Fruit fly (Drosophila melanogaster) whole organism, embryonic: Measurements from ENCODE around the gene ohgt.

Source experiments
- Ada2b ChIP-seq: fragments of 200-800 bp; sonication (Bioruptor generic); IDR thresholded peaks from 2 replicates; pipeline ENCODE4 v1.3.6; 2022; ENCODE audit warnings: missing biosample characterization, missing genetic modification characterization
- Antp ChIP-seq: fragments of 200-800 bp; sonication (Bioruptor generic); optimal IDR thresholded peaks from 3 replicates; lab custom pipeline; 2016; ENCODE audit warnings: missing biosample characterization, missing genetic modification characterization
- C15 ChIP-seq: fragments of 200-800 bp; sonication (Bioruptor generic); IDR thresholded peaks from 3 replicates; pipeline ENCODE4 v1.3.6; 2022; ENCODE audit warnings: missing biosample characterization, missing genetic modification characterization
- CG10147 ChIP-seq: fragments of 200-800 bp; sonication (Bioruptor generic); optimal IDR thresholded peaks from 2 replicates; lab custom pipeline; 2019; ENCODE audit warnings: missing biosample characterization, mild to moderate bottlenecking, missing genetic modification characterization, moderate library complexity
- CG1024 ChIP-seq: fragments of 200-800 bp; sonication (Bioruptor generic); IDR thresholded peaks from 2 replicates; pipeline ENCODE4 v1.3.6; 2022; ENCODE audit warnings: missing biosample characterization, missing genetic modification characterization
- CG10267 ChIP-seq: fragments of 200-800 bp; sonication (Bioruptor generic); optimal IDR thresholded peaks from 2 replicates; lab custom pipeline; 2018; ENCODE audit warnings: missing biosample characterization, mild to moderate bottlenecking, missing genetic modification characterization, moderate library complexity
- CG10366 ChIP-seq: fragments of 200-800 bp; sonication (Bioruptor generic); IDR thresholded peaks from 2 replicates; pipeline ENCODE4 v1.3.6; 2022; ENCODE audit warnings: missing biosample characterization, missing genetic modification characterization
- CG10565 ChIP-seq: fragments of 200-800 bp; sonication (Bioruptor generic); optimal IDR thresholded peaks from 3 replicates; lab custom pipeline; 2016; ENCODE audit warnings: missing biosample characterization, mild to moderate bottlenecking, missing genetic modification characterization
- CG12391 ChIP-seq: fragments of 200-800 bp; sonication (Bioruptor generic); optimal IDR thresholded peaks from 3 replicates; lab custom pipeline; 2018; ENCODE audit warnings: missing biosample characterization, mild to moderate bottlenecking, missing genetic modification characterization, moderate library complexity
- CG14710 ChIP-seq: fragments of 200-800 bp; sonication (Bioruptor generic); optimal IDR thresholded peaks from 3 replicates; lab custom pipeline; 2019; ENCODE audit warnings: missing biosample characterization, mild to moderate bottlenecking, missing genetic modification characterization, moderate library complexity
- CG1792 ChIP-seq: fragments of 200-800 bp; sonication (Bioruptor generic); optimal IDR thresholded peaks from 2 replicates; lab custom pipeline; 2016; ENCODE audit warnings: missing biosample characterization, missing genetic modification characterization
- CG30020 ChIP-seq: fragments of 200-800 bp; optimal IDR thresholded peaks from 2 replicates; lab custom pipeline; 2019; ENCODE audit warnings: missing biosample characterization, mild to moderate bottlenecking, missing genetic modification characterization, moderate library complexity
- CG30403 ChIP-seq: fragments of 200-800 bp; sonication (Bioruptor generic); optimal IDR thresholded peaks from 3 replicates; lab custom pipeline; 2016; ENCODE audit warnings: missing biosample characterization, missing genetic modification characterization
- CG4404 ChIP-seq: fragments of 200-800 bp; sonication (Bioruptor generic); IDR thresholded peaks from 2 replicates; pipeline ENCODE4 v1.3.6; 2022; ENCODE audit warnings: missing biosample characterization, missing genetic modification characterization
- CG6254 ChIP-seq: fragments of 200-800 bp; sonication (Bioruptor generic); optimal IDR thresholded peaks from 3 replicates; lab custom pipeline; 2017; ENCODE audit warnings: mild to moderate bottlenecking, missing biosample characterization, missing genetic modification reagents, missing genetic modification characterization
- CG7987 ChIP-seq: fragments of 200-800 bp; sonication (Bioruptor generic); optimal IDR thresholded peaks from 2 replicates; lab custom pipeline; 2018; ENCODE audit warnings: missing biosample characterization, mild to moderate bottlenecking, missing genetic modification characterization, moderate library complexity
- CG8765 ChIP-seq: fragments of 200-800 bp; sonication (Bioruptor generic); IDR thresholded peaks from 2 replicates; pipeline ENCODE4 v1.3.6; 2022; ENCODE audit warnings: missing biosample characterization, missing genetic modification characterization
- CG9609 ChIP-seq: fragments of 200-800 bp; sonication (Bioruptor generic); optimal IDR thresholded peaks from 3 replicates; lab custom pipeline; 2016; ENCODE audit warnings: missing biosample characterization, missing genetic modification characterization
- CrebB ChIP-seq: fragments of 200-800 bp; sonication (Bioruptor generic); optimal IDR thresholded peaks from 3 replicates; lab custom pipeline; 2018; ENCODE audit warnings: missing biosample characterization, mild to moderate bottlenecking, missing genetic modification characterization
- Dip2 ChIP-seq: fragments of 200-800 bp; sonication (Bioruptor generic); IDR thresholded peaks from 2 replicates; pipeline ENCODE4 v1.3.6; 2022; ENCODE audit warnings: missing biosample characterization, missing genetic modification characterization
- Ets65A ChIP-seq: fragments of 200-800 bp; sonication (Bioruptor generic); peaks from one replicate; lab custom pipeline; 2016; ENCODE audit warnings: missing biosample characterization, missing genetic modification characterization
- Hr3 ChIP-seq: fragments of 200-800 bp; sonication (Bioruptor generic); optimal IDR thresholded peaks from 3 replicates; lab custom pipeline; 2016; ENCODE audit warnings: missing biosample characterization, missing genetic modification characterization
- Hr78 ChIP-seq, 2 experiments: fragments of 200-800 bp in 1 of 2; fragments of >200 bp in 1 of 2; sonication (Bioruptor generic) in 1 of 2; optimal IDR thresholded peaks; 2 replicates each; lab custom pipeline; 2017 to 2019; ENCODE audit warnings: missing biosample characterization in 2 of 2, missing genetic modification characterization in 2 of 2, mild to moderate bottlenecking in 1 of 2, moderate library complexity in 1 of 2
- Mes4 ChIP-seq: fragments of 200-800 bp; sonication (Bioruptor generic); optimal IDR thresholded peaks from 2 replicates; lab custom pipeline; 2016; ENCODE audit warnings: missing biosample characterization, missing genetic modification characterization
- Myb ChIP-seq: fragments of 200-800 bp; sonication (Bioruptor generic); optimal IDR thresholded peaks from 2 replicates; lab custom pipeline; 2016; ENCODE audit warnings: missing biosample characterization, missing genetic modification characterization
- NC2β ChIP-seq: fragments of 200-800 bp; sonication (Bioruptor generic); optimal IDR thresholded peaks from 2 replicates; lab custom pipeline; 2016; ENCODE audit warnings: missing biosample characterization, missing genetic modification characterization
- Opbp ChIP-seq: fragments of 200-800 bp; sonication (Bioruptor generic); IDR thresholded peaks from 3 replicates; pipeline ENCODE4 v1.3.6; 2022; ENCODE audit warnings: missing biosample characterization, missing genetic modification characterization; ENCODE audit not compliant: partially characterized antibody
- Poxn ChIP-seq: fragments of 200-800 bp; sonication (Bioruptor generic); IDR thresholded peaks from 2 replicates; pipeline ENCODE4 v1.3.6; 2022; ENCODE audit warnings: missing biosample characterization, missing genetic modification characterization
- Ptx1 ChIP-seq: fragments of 200-800 bp; sonication (Bioruptor generic); IDR thresholded peaks from 2 replicates; pipeline ENCODE4 v1.3.6; 2022; ENCODE audit warnings: missing biosample characterization, missing genetic modification characterization
- Ravus ChIP-seq: fragments of 200-800 bp; sonication (Bioruptor generic); IDR thresholded peaks from 2 replicates; pipeline ENCODE4 v1.3.6; 2022; ENCODE audit warnings: missing biosample characterization, missing genetic modification characterization
- Stat92E ChIP-seq, 3 experiments: fragments of >200 bp in 2 of 3; fragments of 200-800 bp in 1 of 3; sonication (Bioruptor generic) in 1 of 3; optimal IDR thresholded peaks; 2 replicates each; lab custom pipeline; 2017 to 2019; ENCODE audit warnings: missing biosample characterization in 3 of 3, missing genetic modification characterization in 3 of 3, mild to moderate bottlenecking in 1 of 3, moderate library complexity in 1 of 3
- cg ChIP-seq: fragments of 200-800 bp; sonication (Bioruptor generic); optimal IDR thresholded peaks from 3 replicates; lab custom pipeline; 2019; ENCODE audit warnings: missing biosample characterization, mild to moderate bottlenecking, missing genetic modification characterization, moderate library complexity
- croc ChIP-seq: fragments of 200-800 bp; sonication (Bioruptor generic); conservative IDR thresholded peaks from 3 replicates; pipeline ENCODE4 v1.3.6; 2022; ENCODE audit warnings: missing biosample characterization, missing genetic modification characterization
- disco-r ChIP-seq: fragments of 200-800 bp; sonication (Bioruptor generic); optimal IDR thresholded peaks from 2 replicates; lab custom pipeline; 2016; ENCODE audit warnings: missing biosample characterization, missing genetic modification characterization
- dmrt99B ChIP-seq: fragments of 200-800 bp; sonication (Bioruptor generic); optimal IDR thresholded peaks from 2 replicates; lab custom pipeline; 2018; ENCODE audit warnings: missing biosample characterization, mild to moderate bottlenecking, missing genetic modification characterization, moderate library complexity
- gem ChIP-seq: fragments of 200-800 bp; sonication (Bioruptor generic); optimal IDR thresholded peaks from 2 replicates; lab custom pipeline; 2019; ENCODE audit warnings: missing biosample characterization, mild to moderate bottlenecking, missing genetic modification characterization, moderate library complexity
- hkb ChIP-seq, 2 experiments: fragments of 200-800 bp in 1 of 2; fragments of >200 bp in 1 of 2; sonication (Bioruptor generic) in 1 of 2; IDR thresholded peaks in 1 of 2; optimal IDR thresholded peaks in 1 of 2; 2 replicates each; pipeline versions ENCODE4 v1.3.6 to Lab custom; 2017 to 2022; ENCODE audit warnings: missing biosample characterization in 1 of 2, missing genetic modification characterization in 1 of 2
- mam ChIP-seq: fragments of 200-800 bp; sonication (Bioruptor generic); optimal IDR thresholded peaks from 3 replicates; lab custom pipeline; 2016; ENCODE audit warnings: missing biosample characterization, missing genetic modification characterization
- nau ChIP-seq: fragments of 200-800 bp; sonication (Bioruptor generic); optimal IDR thresholded peaks from 3 replicates; lab custom pipeline; 2017; ENCODE audit warnings: missing biosample characterization, mild to moderate bottlenecking, missing genetic modification characterization, missing genetic modification reagents
- nom ChIP-seq: fragments of 200-800 bp; sonication (Bioruptor generic); optimal IDR thresholded peaks from 2 replicates; lab custom pipeline; 2017; ENCODE audit warnings: missing biosample characterization, missing genetic modification characterization, mild to moderate bottlenecking, moderate library complexity, missing genetic modification reagents
- sd ChIP-seq: fragments of 200-800 bp; sonication (Bioruptor generic); optimal IDR thresholded peaks from 3 replicates; lab custom pipeline; 2018; ENCODE audit warnings: missing biosample characterization, mild to moderate bottlenecking, missing genetic modification characterization, moderate library complexity
- sens ChIP-seq: fragments of 200-800 bp; sonication (Bioruptor generic); peaks from one replicate; lab custom pipeline; 2016; ENCODE audit warnings: missing biosample characterization, missing genetic modification characterization
- stc ChIP-seq: fragments of 200-800 bp; sonication (Bioruptor generic); IDR thresholded peaks from 2 replicates; pipeline ENCODE4 v1.3.6; 2022; ENCODE audit warnings: missing biosample characterization, missing genetic modification characterization
- sug ChIP-seq: fragments of 200-800 bp; optimal IDR thresholded peaks from 2 replicates; lab custom pipeline; 2019; ENCODE audit warnings: missing biosample characterization, mild to moderate bottlenecking, missing genetic modification characterization, moderate library complexity
- tll ChIP-seq, 2 experiments: fragments of 200-800 bp in 1 of 2; fragments of >200 bp in 1 of 2; sonication (Bioruptor generic) in 1 of 2; optimal IDR thresholded peaks; 2 replicates each; lab custom pipeline; 2017 to 2019; ENCODE audit warnings: missing biosample characterization in 2 of 2, missing genetic modification characterization in 2 of 2, mild to moderate bottlenecking in 1 of 2, moderate library complexity in 1 of 2
- tx ChIP-seq: fragments of 200-800 bp; sonication (Bioruptor generic); optimal IDR thresholded peaks from 2 replicates; lab custom pipeline; 2016; ENCODE audit warnings: missing biosample characterization, missing genetic modification characterization
- unc-4 ChIP-seq: fragments of 200-800 bp; sonication (Bioruptor generic); IDR thresholded peaks from 2 replicates; pipeline ENCODE4 v1.3.6; 2022; ENCODE audit warnings: missing biosample characterization, missing genetic modification characterization; ENCODE audit not compliant: partially characterized antibody

The ohgt gene

DNA sequence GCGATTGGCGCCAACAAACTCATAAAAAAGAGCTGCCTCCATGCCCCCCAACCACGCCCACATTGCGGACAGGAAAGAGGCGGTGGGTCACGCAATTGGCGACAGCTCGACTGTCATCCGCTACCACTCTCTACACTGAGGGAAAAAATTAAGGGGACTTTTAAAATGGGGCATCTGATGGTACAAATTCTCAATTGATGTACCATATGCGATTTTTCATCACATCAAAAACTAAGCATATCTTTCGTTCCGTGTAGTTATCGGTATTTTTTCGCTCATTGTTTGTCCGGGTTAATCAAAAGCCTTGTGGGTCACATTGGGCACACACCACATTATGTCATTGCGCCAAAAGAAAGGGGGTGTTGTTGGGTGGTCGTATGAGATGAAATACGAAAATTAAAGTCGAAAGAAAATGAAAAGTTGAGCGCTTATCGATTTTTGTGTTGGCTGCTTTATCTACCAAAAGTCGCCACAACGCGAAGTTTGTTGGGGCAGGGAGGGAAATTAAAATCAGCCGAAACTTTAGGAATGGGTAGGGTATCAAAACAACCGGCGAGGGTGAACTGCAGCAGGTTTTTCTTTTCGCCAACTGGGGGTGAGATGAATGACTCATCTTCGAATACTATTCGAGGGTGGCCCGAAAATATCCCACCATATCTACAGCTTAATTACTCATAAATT is 24.8 kb upstream of the ohgt start (continued):
- TF ChIP-seq Hr78 (GFP tag; optimal IDR thresholded peaks at IDR 0.05; lab: Kevin White, UChicago) = no peak
- peak; percentile 58 for TF ChIP-seq mam (GFP tag; lab: Kevin White, UChicago)
- peak; percentile 49 for TF ChIP-seq Ptx1 (GFP tag; lab: Robert Waterston, UW)
- TF ChIP-seq Myb (GFP tag; lab: Kevin White, UChicago) = peak; percentile 23
- no peak for TF ChIP-seq CG10147 (GFP tag; lab: Kevin White, UChicago)
- TF ChIP-seq CG6254 = no peak
- no peak for TF ChIP-seq CG30020 (tag; lab: Kevin White, UChicago)
- no peak for TF ChIP-seq Opbp (GFP tag; lab: Robert Waterston, UW)
- no peak for TF ChIP-seq CG4404 (GFP tag; lab: Robert Waterston, UW)
- TF ChIP-seq CG10565 (GFP tag; lab: Kevin White, UChicago) = no peak
- TF ChIP-seq CG1024 (GFP tag; lab: Robert Waterston, UW) = no peak
- TF ChIP-seq tx = no peak
- no peak for TF ChIP-seq stc (GFP tag; lab: Robert Waterston, UW)
- TF ChIP-seq sug = no peak
- no peak for TF ChIP-seq sd (tag; lab: Kevin White, UChicago)
- TF ChIP-seq disco-r = no peak
- TF ChIP-seq Poxn (GFP tag; lab: Robert Waterston, UW) = no peak
- no peak for TF ChIP-seq CG14710
- no peak for TF ChIP-seq Mes4 (GFP tag; lab: Kevin White, UChicago)
- TF ChIP-seq unc-4 (GFP tag; lab: Robert Waterston, UW) = no peak
- peak; percentile 5 for TF ChIP-seq Hr3 (GFP tag; lab: Kevin White, UChicago)
- no peak for TF ChIP-seq C15
- TF ChIP-seq CG8765 (GFP tag; lab: Robert Waterston, UW) = no peak
- TF ChIP-seq gem (tag; lab: Kevin White, UChicago) = no peak
- no peak for TF ChIP-seq Dip2 (GFP tag; lab: Robert Waterston, UW)
- no peak for TF ChIP-seq nau (GFP tag; lab: Kevin White, UChicago)
- TF ChIP-seq Stat92E (GFP tag; optimal IDR thresholded peaks at IDR 0.05; lab: Kevin White, UChicago) = no peak
- TF ChIP-seq CG1792 = peak; percentile 20
- no peak for TF ChIP-seq dmrt99B (tag; lab: Kevin White, UChicago)
- TF ChIP-seq Antp = peak; percentile 32
- TF ChIP-seq CG7987 (GFP tag; lab: Kevin White, UChicago) = no peak
- no peak for TF ChIP-seq CG10267 (tag; lab: Kevin White, UChicago)
- no peak for TF ChIP-seq croc (GFP tag; lab: Robert Waterston, UW)
- peak; percentile 75 for TF ChIP-seq Ets65A (GFP tag; lab: Kevin White, UChicago)
- TF ChIP-seq NC2β (GFP tag; lab: Kevin White, UChicago) = no peak
- no peak for TF ChIP-seq Ravus (GFP tag; lab: Robert Waterston, UW)
- TF ChIP-seq CG9609 (GFP tag; lab: Kevin White, UChicago) = no peak
- TF ChIP-seq cg (GFP tag; lab: Kevin White, UChicago) = no peak

- no peak for TF ChIP-seq Ada2b (GFP tag; lab: Robert Waterston, UW)
- TF ChIP-seq nom (GFP tag; lab: Kevin White, UChicago) = no peak
- no peak for TF ChIP-seq CG12391
- no peak for TF ChIP-seq CrebB (tag; lab: Kevin White, UChicago)
- peak; percentile 65 for TF ChIP-seq sens (GFP tag; lab: Kevin White, UChicago)
- TF ChIP-seq CG30403 (GFP tag; lab: Kevin White, UChicago) = no peak
- TF ChIP-seq CG10366 = no peak
- no peak for TF ChIP-seq tll (GFP tag; optimal IDR thresholded peaks at IDR 0.05; lab: Kevin White, UChicago)
- no peak for TF ChIP-seq hkb (optimal IDR thresholded peaks at IDR 0.05; lab: Kevin White, UChicago)
- no peak for TF ChIP-seq hkb (GFP tag; IDR thresholded peaks at IDR 0.05; lab: Robert Waterston, UW)
- TF ChIP-seq, all 482 proteins: peak for 1
Observed at dm6 chr3R:10025050-10025449, 23.9 kb upstream of the ohgt start, which contains the start of gene CG31407. Gene CG31407, minus strand, starts transcription at chr3R:10025150.
